Fruit fly (Drosophila melanogaster) Kc167 (cell line): ENCODE data around the gene inaE.

Source experiments
- Myc ChIP-seq: fragments of >200 bp; optimal IDR thresholded peaks from 2 replicates; lab custom pipeline; 2017; ENCODE audit warnings: missing external identifiers
- Sin3A ChIP-seq: fragments of >200 bp; optimal IDR thresholded peaks from 2 replicates; lab custom pipeline; 2018; ENCODE audit warnings: missing external identifiers
- h ChIP-seq: fragments of >200 bp; optimal IDR thresholded peaks from 3 replicates; lab custom pipeline; 2018; ENCODE audit warnings: missing external identifiers
- insv ChIP-seq: fragments of >200 bp; optimal IDR thresholded peaks from 3 replicates; lab custom pipeline; 2018; ENCODE audit warnings: missing external identifiers
- psq ChIP-seq: fragments of >200 bp; optimal IDR thresholded peaks from 2 replicates; lab custom pipeline; 2017; ENCODE audit warnings: missing external identifiers
- ttk ChIP-seq: sonication (Bioruptor generic); optimal IDR thresholded peaks from 2 replicates; lab custom pipeline; 2017; ENCODE audit warnings: missing external identifiers

The inaE gene

dm6 chrX:13788973-13789682 lies 5.6 kb downstream of the inaE start:
- TF ChIP-seq Sin3A (no peak), Myc (no peak), insv (lab: Kevin White, UChicago) (no peak), h (lab: Kevin White, UChicago) (no peak), psq (no peak), ttk (no peak)

- no peak for TF ChIP-seq Myc
- no peak for TF ChIP-seq insv (lab: Kevin White, UChicago)
- TF ChIP-seq Sin3A = no peak
- TF ChIP-seq psq = no peak
- no peak for TF ChIP-seq ttk
- no peak for TF ChIP-seq h (lab: Kevin White, UChicago)
Measured at dm6 chrX:13791011-13791410, 7.5 kb downstream of the inaE start, which contains the start of gene CG10993. Gene CG10993, minus strand, starts transcription at chrX:13791111.

dm6 chrX:13792463-13792862 lies 8.9 kb downstream of the inaE start:
- no peak for TF ChIP-seq ttk
- no peak for TF ChIP-seq h (lab: Kevin White, UChicago)

dm6 chrX:13797538-13797937 lies 14.0 kb downstream of the inaE start, which contains the start of gene CG10996:
Gene CG10996, minus strand, starts transcription at chrX:13797638.
- TF ChIP-seq insv (lab: Kevin White, UChicago) = no peak
- TF ChIP-seq h (lab: Kevin White, UChicago) = no peak
- TF ChIP-seq psq = no peak
- TF ChIP-seq ttk = no peak
- TF ChIP-seq Sin3A = no peak
- TF ChIP-seq Myc = no peak

- no peak for TF ChIP-seq Sin3A
- TF ChIP-seq ttk = no peak
- no peak for TF ChIP-seq h (lab: Kevin White, UChicago)
- TF ChIP-seq psq = no peak
- TF ChIP-seq Myc = no peak
- TF ChIP-seq insv (lab: Kevin White, UChicago) = no peak
Measured at dm6 chrX:13800680-13801079, 17.2 kb downstream of the inaE start.

dm6 chrX:13804398-13804797 lies 20.9 kb downstream of the inaE start:
- TF ChIP-seq h (lab: Kevin White, UChicago) (no peak), Sin3A (no peak), insv (lab: Kevin White, UChicago) (no peak), ttk (no peak), psq (no peak), Myc (no peak)

dm6 chrX:13805554-13805953 lies 22.0 kb downstream of the inaE start:
- TF ChIP-seq psq (no peak), h (lab: Kevin White, UChicago) (no peak), Myc (no peak), insv (lab: Kevin White, UChicago) (no peak), ttk (no peak), Sin3A (no peak)

- TF ChIP-seq ttk (no peak), h (lab: Kevin White, UChicago) (no peak), Myc (no peak), insv (lab: Kevin White, UChicago) (no peak), Sin3A (no peak), psq (no peak)
Measured at dm6 chrX:13811480-13811879, 28.0 kb downstream of the inaE start, which contains the start of gene CG11095. Gene CG11095, plus strand, starts transcription at chrX:13811684.

- TF ChIP-seq Sin3A (no peak), Myc (no peak), ttk (no peak), h (lab: Kevin White, UChicago) (no peak), psq (no peak), insv (lab: Kevin White, UChicago) (no peak)
Measured at dm6 chrX:13814058-13814457, 30.5 kb downstream of the inaE start.

dm6 chrX:13815526-13816173 lies 32.1 kb downstream of the inaE start:
- TF ChIP-seq ttk (no peak), h (lab: Kevin White, UChicago) (no peak), Sin3A (no peak), Myc (no peak), insv (lab: Kevin White, UChicago) (no peak), psq (no peak)

- no peak for TF ChIP-seq Sin3A
Measured at dm6 chrX:13817418-13818171, 34.1 kb downstream of the inaE start.

dm6 chrX:13818172-13818472 lies 34.6 kb downstream of the inaE start:
- no peak for TF ChIP-seq insv (lab: Kevin White, UChicago)
- no peak for TF ChIP-seq psq
- no peak for TF ChIP-seq Sin3A
- TF ChIP-seq h (lab: Kevin White, UChicago) = no peak
- no peak for TF ChIP-seq Myc
- no peak for TF ChIP-seq ttk

dm6 chrX:13818841-13819240 lies 35.3 kb downstream of the inaE start:
- no peak for TF ChIP-seq psq
- TF ChIP-seq Sin3A = no peak
- TF ChIP-seq insv (lab: Kevin White, UChicago) = no peak
- TF ChIP-seq h (lab: Kevin White, UChicago) = no peak
- TF ChIP-seq Myc = no peak
- no peak for TF ChIP-seq ttk
